Fruit fly (Drosophila melanogaster) whole organism, embryonic: ENCODE measurements around the gene sage.

Experiments
- Asciz ChIP-seq: fragments of 200-800 bp; sonication (Bioruptor generic); optimal IDR thresholded peaks from 2 replicates; lab custom pipeline; 2017; ENCODE audit warnings: missing biosample characterization, mild to moderate bottlenecking, missing genetic modification characterization, missing genetic modification reagents
- Atf6 ChIP-seq: fragments of 200-800 bp; sonication (Bioruptor generic); IDR thresholded peaks from 2 replicates; pipeline ENCODE4 v1.3.6; 2022; ENCODE audit warnings: missing biosample characterization, missing genetic modification characterization
- CG10959 ChIP-seq: fragments of 200-800 bp; sonication (Bioruptor generic); IDR thresholded peaks from 2 replicates; pipeline ENCODE4 v1.3.6; 2022; ENCODE audit warnings: missing biosample characterization, missing genetic modification characterization
- CG11247 ChIP-seq: fragments of 200-800 bp; sonication (Bioruptor generic); IDR thresholded peaks from 2 replicates; pipeline ENCODE4 v1.3.6; 2022; ENCODE audit warnings: missing biosample characterization, missing genetic modification characterization
- CG11723 ChIP-seq: fragments of 200-800 bp; sonication (Bioruptor generic); optimal IDR thresholded peaks from 2 replicates; lab custom pipeline; 2017; ENCODE audit warnings: missing biosample characterization, mild to moderate bottlenecking, missing genetic modification characterization
- CG12219 ChIP-seq: fragments of 200-800 bp; sonication (Bioruptor generic); optimal IDR thresholded peaks from 3 replicates; lab custom pipeline; 2018; ENCODE audit warnings: missing biosample characterization, mild to moderate bottlenecking, missing genetic modification characterization
- CG14667 ChIP-seq: fragments of 200-800 bp; sonication (Bioruptor generic); IDR thresholded peaks from 2 replicates; pipeline ENCODE4 v1.3.6; 2022; ENCODE audit warnings: missing biosample characterization, missing genetic modification characterization
- CG15601 ChIP-seq: fragments of 200-800 bp; sonication (Bioruptor generic); optimal IDR thresholded peaks from 3 replicates; lab custom pipeline; 2019; ENCODE audit warnings: missing biosample characterization, mild to moderate bottlenecking, missing genetic modification characterization, moderate library complexity
- CG1602 ChIP-seq: fragments of 200-800 bp; sonication (Bioruptor generic); optimal IDR thresholded peaks from 3 replicates; lab custom pipeline; 2016; ENCODE audit warnings: missing biosample characterization, missing genetic modification characterization
- CG17612 ChIP-seq: fragments of 200-800 bp; sonication (Bioruptor generic); IDR thresholded peaks from 2 replicates; pipeline ENCODE4 v1.3.6; 2022; ENCODE audit warnings: missing biosample characterization, missing genetic modification characterization
- CG2129 ChIP-seq: fragments of 200-800 bp; sonication (Bioruptor generic); IDR thresholded peaks from 2 replicates; pipeline ENCODE4 v1.3.6; 2022; ENCODE audit warnings: missing biosample characterization, missing genetic modification characterization; ENCODE audit not compliant: partially characterized antibody
- CG30020 ChIP-seq: fragments of 200-800 bp; optimal IDR thresholded peaks from 2 replicates; lab custom pipeline; 2019; ENCODE audit warnings: missing biosample characterization, mild to moderate bottlenecking, missing genetic modification characterization, moderate library complexity
- CG30431 ChIP-seq: fragments of 200-800 bp; sonication (Bioruptor generic); optimal IDR thresholded peaks from 2 replicates; lab custom pipeline; 2017; ENCODE audit warnings: missing biosample characterization, missing genetic modification characterization
- CG32767 ChIP-seq: fragments of 200-800 bp; sonication (Bioruptor generic); IDR thresholded peaks from 2 replicates; pipeline ENCODE4 v1.3.6; 2022; ENCODE audit warnings: missing biosample characterization, missing genetic modification characterization
- CG33557 ChIP-seq: fragments of 200-800 bp; sonication (Bioruptor generic); optimal IDR thresholded peaks from 2 replicates; lab custom pipeline; 2019; ENCODE audit warnings: missing biosample characterization, mild to moderate bottlenecking, missing genetic modification characterization, moderate library complexity
- CG3726 ChIP-seq: fragments of 200-800 bp; sonication (Bioruptor generic); IDR thresholded peaks from 3 replicates; pipeline ENCODE4, ENCODE4 v1.3.6; 2022; ENCODE audit warnings: missing biosample characterization, missing genetic modification characterization
- CG42726 ChIP-seq: fragments of 200-800 bp; sonication (Bioruptor generic); IDR thresholded peaks from 2 replicates; pipeline ENCODE4 v1.3.6; 2022; ENCODE audit warnings: missing biosample characterization, missing genetic modification characterization; ENCODE audit not compliant: partially characterized antibody
- CG4707 ChIP-seq: fragments of 200-800 bp; sonication (Bioruptor generic); optimal IDR thresholded peaks from 2 replicates; lab custom pipeline; 2018; ENCODE audit warnings: missing biosample characterization, mild to moderate bottlenecking, missing genetic modification characterization, moderate library complexity
- CG6254 ChIP-seq: fragments of 200-800 bp; sonication (Bioruptor generic); optimal IDR thresholded peaks from 3 replicates; lab custom pipeline; 2017; ENCODE audit warnings: mild to moderate bottlenecking, missing biosample characterization, missing genetic modification reagents, missing genetic modification characterization
- CG6654 ChIP-seq: fragments of 200-800 bp; sonication (Bioruptor generic); optimal IDR thresholded peaks from 2 replicates; lab custom pipeline; 2017; ENCODE audit warnings: missing biosample characterization, mild to moderate bottlenecking, missing genetic modification characterization
- CG6689 ChIP-seq: fragments of 200-800 bp; sonication (Bioruptor generic); IDR thresholded peaks from 2 replicates; pipeline ENCODE4 v1.3.6; 2022; ENCODE audit warnings: missing biosample characterization, missing genetic modification characterization
- CG6813 ChIP-seq: fragments of 200-800 bp; sonication (Bioruptor generic); optimal IDR thresholded peaks from 2 replicates; lab custom pipeline; 2017; ENCODE audit warnings: missing biosample characterization, missing genetic modification characterization, mild to moderate bottlenecking, moderate library complexity, missing genetic modification reagents
- CG7556 ChIP-seq: fragments of 200-800 bp; sonication (Bioruptor generic); optimal IDR thresholded peaks from 2 replicates; lab custom pipeline; 2017; ENCODE audit warnings: missing biosample characterization, mild to moderate bottlenecking, missing genetic modification characterization
- CG9817 ChIP-seq: fragments of 200-800 bp; sonication (Bioruptor generic); optimal IDR thresholded peaks from 2 replicates; lab custom pipeline; 2018; ENCODE audit warnings: missing biosample characterization, mild to moderate bottlenecking, missing genetic modification characterization, moderate library complexity
- CG9932 ChIP-seq: fragments of 200-800 bp; sonication (Bioruptor generic); IDR thresholded peaks from 2 replicates; pipeline ENCODE4 v1.3.6; 2022; ENCODE audit warnings: missing biosample characterization, missing genetic modification characterization
- CoRest ChIP-seq: fragments of 200-800 bp; sonication (Bioruptor generic); optimal IDR thresholded peaks from 3 replicates; lab custom pipeline; 2018; ENCODE audit warnings: missing biosample characterization, mild to moderate bottlenecking, missing genetic modification characterization, moderate library complexity
- Dip3 ChIP-seq: fragments of 200-800 bp; sonication (Bioruptor generic); optimal IDR thresholded peaks from 3 replicates; lab custom pipeline; 2016; ENCODE audit warnings: missing biosample characterization, missing genetic modification characterization
- Lim3 ChIP-seq: fragments of 200-800 bp; sonication (Bioruptor generic); IDR thresholded peaks from 2 replicates; pipeline ENCODE4 v1.3.6; 2022; ENCODE audit warnings: missing biosample characterization, missing genetic modification characterization
- Max ChIP-seq: fragments of 200-800 bp; sonication (Bioruptor generic); optimal IDR thresholded peaks from 2 replicates; lab custom pipeline; 2016; ENCODE audit warnings: missing biosample characterization, mild to moderate bottlenecking, missing genetic modification characterization
- Six4 ChIP-seq: fragments of 200-800 bp; sonication (Bioruptor generic); optimal IDR thresholded peaks from 2 replicates; lab custom pipeline; 2016; ENCODE audit warnings: missing biosample characterization, missing genetic modification characterization
- Stat92E ChIP-seq, 3 experiments: fragments of >200 bp in 2 of 3; fragments of 200-800 bp in 1 of 3; sonication (Bioruptor generic) in 1 of 3; optimal IDR thresholded peaks; 2 replicates each; lab custom pipeline; 2017 to 2019; ENCODE audit warnings: missing biosample characterization in 3 of 3, missing genetic modification characterization in 3 of 3, mild to moderate bottlenecking in 1 of 3, moderate library complexity in 1 of 3
- Xrp1 ChIP-seq: fragments of 200-800 bp; sonication (Bioruptor generic); IDR thresholded peaks from 2 replicates; pipeline ENCODE4 v1.3.6; 2022; ENCODE audit warnings: missing biosample characterization, missing genetic modification characterization
- amos ChIP-seq: fragments of 200-800 bp; sonication (Bioruptor generic); IDR thresholded peaks from 2 replicates; pipeline ENCODE4 v1.3.6; 2022; ENCODE audit warnings: missing biosample characterization, missing genetic modification characterization; ENCODE audit not compliant: partially characterized antibody
- caup ChIP-seq: fragments of 200-800 bp; sonication (Bioruptor generic); optimal IDR thresholded peaks from 3 replicates; lab custom pipeline; 2017; ENCODE audit warnings: missing biosample characterization, mild to moderate bottlenecking, missing genetic modification characterization, moderate library complexity; ENCODE audit not compliant: severe bottlenecking
- dpn ChIP-seq, 2 experiments: fragments of 200-800 bp; sonication (Bioruptor generic); optimal IDR thresholded peaks; 3 replicates each; lab custom pipeline; 2016; ENCODE audit warnings: missing biosample characterization in 2 of 2, missing genetic modification characterization in 2 of 2
- eve ChIP-seq, 2 experiments: fragments of >200 bp; optimal IDR thresholded peaks; 2 replicates each; lab custom pipeline; 2017; ENCODE audit warnings: missing biosample characterization in 2 of 2, missing genetic modification characterization in 2 of 2
- jigr1 ChIP-seq: fragments of 200-800 bp; sonication (Bioruptor generic); IDR thresholded peaks from 3 replicates; pipeline ENCODE4 v1.3.6; 2022; ENCODE audit warnings: missing biosample characterization, missing genetic modification characterization
- klu ChIP-seq: fragments of 200-800 bp; sonication (Bioruptor generic); IDR thresholded peaks from 2 replicates; pipeline ENCODE4 v1.3.6; 2022; ENCODE audit warnings: missing biosample characterization, missing genetic modification characterization
- lola ChIP-seq, 3 experiments: fragments of >200 bp in 2 of 3; fragments of 200-800 bp in 1 of 3; sonication (Bioruptor generic) in 1 of 3; optimal IDR thresholded peaks; 2 replicates each; lab custom pipeline; 2017 to 2019; ENCODE audit warnings: missing biosample characterization in 3 of 3, missing genetic modification characterization in 3 of 3, mild to moderate bottlenecking in 1 of 3, moderate library complexity in 1 of 3
- nau ChIP-seq: fragments of 200-800 bp; sonication (Bioruptor generic); optimal IDR thresholded peaks from 3 replicates; lab custom pipeline; 2017; ENCODE audit warnings: missing biosample characterization, mild to moderate bottlenecking, missing genetic modification characterization, missing genetic modification reagents
- schlank ChIP-seq: fragments of 200-800 bp; sonication (Bioruptor generic); optimal IDR thresholded peaks from 2 replicates; lab custom pipeline; 2018; ENCODE audit warnings: missing biosample characterization, mild to moderate bottlenecking, missing genetic modification characterization
- shn ChIP-seq: fragments of 200-800 bp; sonication (Bioruptor generic); optimal IDR thresholded peaks from 3 replicates; lab custom pipeline; 2016; ENCODE audit warnings: missing biosample characterization, missing genetic modification characterization
- slbo ChIP-seq: fragments of 200-800 bp; sonication (Bioruptor generic); IDR thresholded peaks from 2 replicates; pipeline ENCODE4 v1.3.6; 2022; ENCODE audit warnings: missing biosample characterization, missing genetic modification characterization
- sna ChIP-seq: fragments of 200-800 bp; sonication (Bioruptor generic); IDR thresholded peaks from 2 replicates; pipeline ENCODE4 v1.3.6; 2022; ENCODE audit warnings: missing biosample characterization, missing genetic modification characterization; ENCODE audit not compliant: partially characterized antibody
- ssp ChIP-seq: fragments of 200-800 bp; sonication (Bioruptor generic); IDR thresholded peaks from 2 replicates; pipeline ENCODE4 v1.3.6; 2022; ENCODE audit warnings: missing biosample characterization, missing genetic modification characterization
- tna ChIP-seq: fragments of 200-800 bp; sonication (Bioruptor generic); IDR thresholded peaks from 2 replicates; pipeline ENCODE4 v1.3.6; 2022; ENCODE audit warnings: missing biosample characterization, missing genetic modification characterization; ENCODE audit not compliant: partially characterized antibody
- vfl ChIP-seq: fragments of 200-800 bp; sonication (Bioruptor generic); optimal IDR thresholded peaks from 2 replicates; lab custom pipeline; 2016; ENCODE audit warnings: missing biosample characterization, missing genetic modification characterization
- wor ChIP-seq: fragments of 200-800 bp; sonication (Bioruptor generic); IDR thresholded peaks from 2 replicates; pipeline ENCODE4 v1.3.6; 2022; ENCODE audit warnings: missing biosample characterization, missing genetic modification characterization

sage gene

DNA sequence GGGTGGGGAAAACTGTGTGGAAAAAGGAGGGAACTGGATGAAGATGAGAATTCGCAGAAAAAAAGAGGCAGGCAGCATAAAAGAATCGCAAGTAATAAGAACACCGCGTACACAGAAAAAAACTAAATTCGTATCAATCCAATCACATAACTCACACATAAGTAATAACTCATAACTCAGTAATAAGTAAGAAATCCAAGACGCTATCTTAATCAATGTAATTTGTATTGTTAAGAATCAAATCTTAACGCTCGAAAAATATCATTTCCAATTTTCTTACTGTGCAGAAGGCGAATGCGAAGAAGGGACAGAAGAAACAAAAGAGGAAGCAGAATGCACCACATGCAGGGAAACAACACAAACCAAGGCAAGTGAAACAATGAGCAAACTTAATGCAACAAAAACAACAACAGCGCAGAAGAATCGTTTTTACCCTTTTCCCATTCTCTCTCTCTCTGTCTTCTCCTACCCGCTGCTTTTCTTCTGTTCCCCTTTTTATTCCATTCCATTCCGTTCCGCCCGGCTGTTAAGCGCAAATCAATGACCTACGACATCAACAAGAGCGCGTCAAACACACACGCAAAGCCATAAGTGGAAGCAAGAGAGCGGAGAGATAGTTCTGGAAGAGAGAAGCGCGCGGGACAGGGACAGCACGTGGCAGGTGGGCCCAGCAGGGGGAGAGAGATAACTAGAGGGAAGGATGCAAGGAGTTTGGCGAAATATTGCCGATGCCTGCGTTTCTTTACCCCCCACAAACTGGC is 34.7 kb downstream of the sage start (continued):
- TF ChIP-seq CG4707 (GFP tag; lab: Kevin White, UChicago) (no peak), Six4 (peak; percentile 90), CG30020 (tag; lab: Kevin White, UChicago) (peak; percentile 22), caup (GFP tag; lab: Kevin White, UChicago) (peak; percentile 49), nau (GFP tag; lab: Kevin White, UChicago) (peak; percentile 29), Stat92E (GFP tag; optimal IDR thresholded peaks at IDR 0.05; lab: Kevin White, UChicago) (peak in 1 of 3 experiments; percentile 25), Asciz (GFP tag; lab: Kevin White, UChicago) (peak; percentile 64), dpn (GFP tag; optimal IDR thresholded peaks at IDR 0.05; lab: Kevin White, UChicago) (peak; percentile 72 to 81), CG6689 (GFP tag; lab: Robert Waterston, UW) (peak; percentile 72), Max (GFP tag; lab: Kevin White, UChicago) (peak; percentile 67), CG11723 (peak; percentile 55), CG10959 (GFP tag; lab: Robert Waterston, UW) (peak; percentile 80; the same call in 1 of the 2 replicates), CG33557 (peak; percentile 62), CG15601 (tag; lab: Kevin White, UChicago) (peak; percentile 66), ssp (GFP tag; lab: Robert Waterston, UW) (peak; percentile 42), Lim3 (GFP tag; lab: Robert Waterston, UW) (no peak), CG6813 (GFP tag; lab: Kevin White, UChicago) (peak; percentile 58), amos (GFP tag; lab: Robert Waterston, UW) (no peak), CG1602 (GFP tag; lab: Kevin White, UChicago) (peak; percentile 74), sna (GFP tag; lab: Robert Waterston, UW) (peak; percentile 31; the same call in 1 of the 2 replicates), Dip3 (GFP tag; lab: Kevin White, UChicago) (peak; percentile 49), slbo (GFP tag; lab: Robert Waterston, UW) (peak; percentile 72), eve (GFP tag; optimal IDR thresholded peaks at IDR 0.05; lab: Kevin White, UChicago) (peak in 1 of 2 experiments; percentile 96), shn (GFP tag; lab: Kevin White, UChicago) (peak; percentile 75), CG12219 (GFP tag; lab: Kevin White, UChicago) (peak; percentile 38), schlank (no peak), CG42726 (GFP tag; lab: Robert Waterston, UW) (no peak), CG7556 (peak; percentile 79), klu (GFP tag; lab: Robert Waterston, UW) (no peak), jigr1 (GFP tag; lab: Robert Waterston, UW) (no peak), CG14667 (GFP tag; lab: Robert Waterston, UW) (peak; percentile 51), CG9932 (no peak; the same call in 1 of the 2 replicates), vfl (GFP tag; lab: Kevin White, UChicago) (peak; percentile 15), CG2129 (GFP tag; lab: Robert Waterston, UW) (no peak), wor (GFP tag; lab: Robert Waterston, UW) (0 out of 2 replicates have a peak, but pooled peaks have one; percentile 39), CG6654 (GFP tag; lab: Kevin White, UChicago) (peak; percentile 48), CG11247 (GFP tag; lab: Robert Waterston, UW) (0 out of 2 replicates have a peak, but pooled peaks have one; percentile 38), lola (GFP tag; optimal IDR thresholded peaks at IDR 0.05; lab: Kevin White, UChicago) (peak in 1 of 3 experiments; percentile 90), CG17612 (GFP tag; lab: Robert Waterston, UW) (no peak), tna (GFP tag; lab: Robert Waterston, UW) (no peak), CG3726 (GFP tag; lab: Robert Waterston, UW) (no peak), CG30431 (GFP tag; lab: Kevin White, UChicago) (peak; percentile 71), CoRest (tag; lab: Kevin White, UChicago) (peak; percentile 80), Atf6 (GFP tag; lab: Robert Waterston, UW) (no peak), Xrp1 (GFP tag; lab: Robert Waterston, UW) (peak; percentile 90), CG6254 (peak; percentile 74), CG32767 (no peak), CG9817 (tag; lab: Kevin White, UChicago) (no peak)
